Worm (Caenorhabditis elegans) whole organism, L1 larva: ENCODE data around the gene fbxc-32.

Source experiments
- C16A3.4 ChIP-seq: fragments of 150-350 bp; optimal IDR thresholded peaks from 2 replicates; lab custom pipeline; 2014; ENCODE audit warnings: missing biosample characterization, missing genetic modification characterization
- ceh-63 ChIP-seq: fragments of 200-800 bp; sonication (Bioruptor generic); optimal IDR thresholded peaks from 2 replicates; lab custom pipeline; 2018; ENCODE audit warnings: mild to moderate bottlenecking, missing genetic modification characterization, missing compliant biosample characterization
- egl-13 ChIP-seq: sonication (generic microtip); optimal IDR thresholded peaks from 2 replicates; lab custom pipeline; 2016; ENCODE audit warnings: missing genotype, missing genetic modification reagents, missing genetic modification characterization, missing compliant biosample characterization
- fkh-10 ChIP-seq: sonication (generic microtip); optimal IDR thresholded peaks from 2 replicates; lab custom pipeline; 2017; ENCODE audit warnings: missing biosample characterization, missing genetic modification reagents, missing genetic modification characterization
- irx-1 ChIP-seq: sonication (generic microtip); optimal IDR thresholded peaks from 2 replicates; lab custom pipeline; 2016; ENCODE audit warnings: missing genetic modification characterization, missing compliant biosample characterization
- lin-15B ChIP-seq: fragments of 150-350 bp; sonication (generic microtip); optimal IDR thresholded peaks from 3 replicates; lab custom pipeline; 2014; ENCODE audit warnings: missing biosample characterization, missing genetic modification characterization
- nhr-77 ChIP-seq: fragments of 150-350 bp; optimal IDR thresholded peaks from 2 replicates; lab custom pipeline; 2014; ENCODE audit warnings: missing biosample characterization, missing genetic modification characterization
- rnt-1 ChIP-seq: sonication (generic microtip); optimal IDR thresholded peaks from 2 replicates; lab custom pipeline; 2016; ENCODE audit warnings: mild to moderate bottlenecking, missing genetic modification characterization, moderate library complexity, missing compliant biosample characterization
- snpc-4 ChIP-seq: fragments of 150-350 bp; optimal IDR thresholded peaks from 2 replicates; lab custom pipeline; 2014; ENCODE audit warnings: missing biosample characterization, missing genetic modification characterization
- ztf-11 ChIP-seq, 2 experiments: sonication (generic microtip); optimal IDR thresholded peaks; 2 replicates each; lab custom pipeline; 2016 to 2017; ENCODE audit warnings: missing genetic modification characterization in 2 of 2, missing biosample characterization in 1 of 2, missing compliant biosample characterization in 1 of 2

DNA sequence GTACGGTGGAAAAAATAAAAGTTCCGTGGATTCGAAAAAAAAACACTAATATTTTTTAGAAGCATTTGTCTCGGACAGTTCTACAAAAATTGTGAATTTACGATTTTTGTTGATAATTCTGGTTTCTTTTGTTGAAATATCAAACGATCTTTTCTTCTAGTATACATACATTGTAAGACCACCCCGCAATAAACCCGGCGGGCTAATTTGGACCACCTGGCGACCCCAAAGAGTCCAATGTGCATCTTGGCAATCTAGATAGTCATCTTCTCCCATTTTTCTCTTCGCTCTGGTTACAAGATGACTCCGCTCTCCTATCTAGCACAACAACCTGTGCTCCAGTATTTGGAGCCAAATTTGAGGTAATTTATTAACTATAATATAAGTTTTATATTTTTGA is 32.2 kb downstream of the fbxc-32 start, which contains the start of gene fbxc-29:
- no peak for TF ChIP-seq nhr-77
- TF ChIP-seq snpc-4 (tag; lab: Kevin White, UChicago) = no peak
- TF ChIP-seq irx-1 = no peak
- TF ChIP-seq rnt-1 (tag; lab: Kevin White, UChicago) = no peak
- TF ChIP-seq fkh-10 (GFP tag; lab: Kevin White, UChicago) = no peak
- no peak for TF ChIP-seq C16A3.4 (tag; lab: Kevin White, UChicago)
- TF ChIP-seq ceh-63 (GFP tag; lab: Kevin White, UChicago) = no peak
- TF ChIP-seq lin-15B (tag; lab: Kevin White, UChicago) = no peak
- no peak for TF ChIP-seq ztf-11 (tag; optimal IDR thresholded peaks at IDR 0.05; lab: Kevin White, UChicago)
- TF ChIP-seq egl-13 (tag; lab: Kevin White, UChicago) = no peak
